Worm (Caenorhabditis elegans): Measurements from ENCODE around the gene K07H8.7.

- TF ChIP-seq aly-2 (tag; optimal IDR thresholded peaks at IDR 0.05) (no peak), lin-13 (GFP tag; optimal IDR thresholded peaks at IDR 0.05) (peak; percentile 12)
These were observed 34.4 kb downstream of the K07H8.7 start, which contains the start of gene serp-1.2 for ce11 chrIV:8225357-8225756.

Measured in whole organism, L2 larva.